Fruit fly (Drosophila melanogaster) whole organism: ENCODE measurements around the gene RhoGAP16F.

Experiments
- Dll ChIP-seq: fragments of >200 bp; optimal IDR thresholded peaks from 2 replicates; lab custom pipeline; 2017
- EcR ChIP-seq, 2 experiments: fragments of >200 bp; optimal IDR thresholded peaks; 2 replicates each; lab custom pipeline; 2017; ENCODE audit warnings: missing biosample characterization in 2 of 2, missing genetic modification characterization in 2 of 2, missing genetic modification reagents in 2 of 2
- pan ChIP-seq: fragments of >200 bp; optimal IDR thresholded peaks from 2 replicates; lab custom pipeline; 2017
- psq ChIP-seq: fragments of >200 bp; optimal IDR thresholded peaks from 2 replicates; lab custom pipeline; 2017
- usp ChIP-seq: fragments of >200 bp; optimal IDR thresholded peaks from 2 replicates; lab custom pipeline; 2017; ENCODE audit warnings: missing biosample characterization, missing genetic modification characterization, mixed read lengths

- TF ChIP-seq pan (lab: Kevin White, UChicago) (no peak), usp (GFP tag; lab: Kevin White, UChicago) (no peak), EcR (GFP tag; optimal IDR thresholded peaks at IDR 0.05; lab: Kevin White, UChicago) (no peak), psq (no peak), Dll (no peak)
Observed at dm6 chrX:18116811-18117383, 24.0 kb downstream of the RhoGAP16F start, which contains the start of gene wupA.
